Fruit fly (Drosophila melanogaster): ENCODE results near the gene CG12320.

The CG12320 gene

dm6 chr3R:18220211-18220749, 32.3 kb downstream of the CG12320 start, which contains the start of the genes CG7988 and CG7183 (continued):
- TF ChIP-seq Nf-YB (GFP tag; optimal IDR thresholded peaks at IDR 0.05), result peak; percentile 89
- TF ChIP-seq Hr39 (optimal IDR thresholded peaks at IDR 0.05), result no peak
- TF ChIP-seq Fer3 (tag; optimal IDR thresholded peaks at IDR 0.05), result peak; percentile 98
- peak; percentile 99 for TF ChIP-seq CG13424 (tag; optimal IDR thresholded peaks at IDR 0.05)
- TF ChIP-seq cg (GFP tag; optimal IDR thresholded peaks at IDR 0.05), result no peak
- TF ChIP-seq CG8290 (GFP tag; optimal IDR thresholded peaks at IDR 0.05), result peak; percentile 98
- TF ChIP-seq CG8290 (tag; optimal IDR thresholded peaks at IDR 0.05), result peak in 1 of 2 experiments; percentile 83
- peak; percentile 100 for TF ChIP-seq CG12391 (tag; optimal IDR thresholded peaks at IDR 0.05)
- peak; percentile 98 for TF ChIP-seq CG32767 (GFP tag; IDR thresholded peaks at IDR 0.05)
- TF ChIP-seq CG11723 (GFP tag; optimal IDR thresholded peaks at IDR 0.05), result peak; percentile 92
- peak; percentile 98 for TF ChIP-seq Chrac-16 (GFP tag; optimal IDR thresholded peaks at IDR 0.05)
- TF ChIP-seq Nf-YC (tag; optimal IDR thresholded peaks at IDR 0.05), result peak; percentile 88
- TF ChIP-seq toy (GFP tag; IDR thresholded peaks at IDR 0.05), result peak; percentile 95
- TF ChIP-seq CG43689 (GFP tag; IDR thresholded peaks at IDR 0.05), result peak; percentile 91
- peak; percentile 95 for TF ChIP-seq CG7357 (GFP tag; IDR thresholded peaks at IDR 0.05)
- TF ChIP-seq ERR (GFP tag; optimal IDR thresholded peaks at IDR 0.05), result peak; percentile 85
- TF ChIP-seq CG5180 (GFP tag; optimal IDR thresholded peaks at IDR 0.05), result peak; percentile 75
- TF ChIP-seq ab (GFP tag; optimal IDR thresholded peaks at IDR 0.05), result peak; percentile 62
- TF ChIP-seq pros (GFP tag; optimal IDR thresholded peaks at IDR 0.05), result peak; percentile 47
- peak; percentile 96 for TF ChIP-seq chn (GFP tag; optimal IDR thresholded peaks at IDR 0.05)
- TF ChIP-seq CG15269 (tag; optimal IDR thresholded peaks at IDR 0.05), result peak; percentile 98
- TF ChIP-seq Neu2 (GFP tag; optimal IDR thresholded peaks at IDR 0.05; ENCODE audit: borderline replicate concordance), result peak; percentile 66
- peak; percentile 67 for TF ChIP-seq CkIIα-i1 (GFP tag; IDR thresholded peaks at IDR 0.05)
- TF ChIP-seq Myb (GFP tag; optimal IDR thresholded peaks at IDR 0.05), result peak; percentile 81
- peak; percentile 98 for TF ChIP-seq zen (tag; optimal IDR thresholded peaks at IDR 0.05)
- TF ChIP-seq CG17912 (GFP tag; optimal IDR thresholded peaks at IDR 0.05), result peak; percentile 83
- TF ChIP-seq insv (GFP tag; optimal IDR thresholded peaks at IDR 0.05), result peak in 1 of 2 experiments; percentile 70
- TF ChIP-seq run (tag; optimal IDR thresholded peaks at IDR 0.05), result peak; percentile 94
- peak; percentile 97 for TF ChIP-seq CG12155 (GFP tag; optimal IDR thresholded peaks at IDR 0.05)
- TF ChIP-seq fd64A (GFP tag; optimal IDR thresholded peaks at IDR 0.05), result peak; percentile 60
- TF ChIP-seq CG2202 (tag; optimal IDR thresholded peaks at IDR 0.05), result peak; percentile 96
- TF ChIP-seq sc (optimal IDR thresholded peaks at IDR 0.05), result no peak
- TF ChIP-seq sc (GFP tag; optimal IDR thresholded peaks at IDR 0.05), result peak; percentile 97
- TF ChIP-seq nmo (GFP tag; optimal IDR thresholded peaks at IDR 0.05), result peak; percentile 99
- peak; percentile 83 for TF ChIP-seq CG12071 (GFP tag; optimal IDR thresholded peaks at IDR 0.05)
- TF ChIP-seq ind (GFP tag; optimal IDR thresholded peaks at IDR 0.05), result peak; percentile 97
- peak; percentile 98 for TF ChIP-seq Xbp1 (GFP tag; optimal IDR thresholded peaks at IDR 0.05)
- TF ChIP-seq CG1647 (GFP tag; optimal IDR thresholded peaks at IDR 0.05), result peak; percentile 85
- TF ChIP-seq mirr (GFP tag; optimal IDR thresholded peaks at IDR 0.05), result peak; percentile 64
- TF ChIP-seq zfh2 (GFP tag; optimal IDR thresholded peaks at IDR 0.05), result peak; percentile 91
- no peak for TF ChIP-seq pita (GFP tag; optimal IDR thresholded peaks at IDR 0.05)
- peak; percentile 99 for TF ChIP-seq lmd (GFP tag; IDR thresholded peaks at IDR 0.05)
- TF ChIP-seq CG32532 (GFP tag; IDR thresholded peaks at IDR 0.05), result peak; percentile 99
- peak; percentile 98 for TF ChIP-seq ara (GFP tag; IDR thresholded peaks at IDR 0.05)
- peak; percentile 90 for TF ChIP-seq CG16779 (GFP tag; IDR thresholded peaks at IDR 0.05)
- TF ChIP-seq bigmax (GFP tag; optimal IDR thresholded peaks at IDR 0.05), result peak; percentile 29
- no peak for TF ChIP-seq mld (GFP tag; IDR thresholded peaks at IDR 0.05; ENCODE audit: partially characterized antibody)
- TF ChIP-seq cas (GFP tag; IDR thresholded peaks at IDR 0.05), result peak; percentile 95
- peak; percentile 97 for TF ChIP-seq otp (GFP tag; IDR thresholded peaks at IDR 0.05)
- TF ChIP-seq dati (GFP tag; IDR thresholded peaks at IDR 0.05), result peak; percentile 93
- TF ChIP-seq CG7372 (GFP tag; IDR thresholded peaks at IDR 0.05), result peak; percentile 97
- TF ChIP-seq CG12744 (GFP tag; optimal IDR thresholded peaks at IDR 0.05), result peak; percentile 94

All from whole organism, embryonic.